Fruit fly (Drosophila melanogaster) whole organism, adult: ENCODE results near the gene CG15412.
A peak's percentile ranks its signal among the peaks of the same experiment; 100 is the strongest.

ENCODE experiments used
- CG11617 ChIP-seq: fragments of 200-800 bp; sonication (Bioruptor generic); optimal IDR thresholded peaks from 2 replicates; lab custom pipeline; 2017; ENCODE audit warnings: mild to moderate bottlenecking, missing biosample characterization, missing genetic modification reagents, missing genetic modification characterization
- CG12768 ChIP-seq: fragments of 200-800 bp; sonication (Bioruptor generic); optimal IDR thresholded peaks from 2 replicates; lab custom pipeline; 2017; ENCODE audit warnings: missing biosample characterization, missing genetic modification characterization, mild to moderate bottlenecking, moderate library complexity, missing genetic modification reagents
- CG33017 ChIP-seq: fragments of 200-800 bp; sonication (Bioruptor generic); optimal IDR thresholded peaks from 2 replicates; lab custom pipeline; 2018; ENCODE audit warnings: missing biosample characterization, mild to moderate bottlenecking, missing genetic modification characterization, moderate library complexity
- CG7045 ChIP-seq: fragments of 200-800 bp; sonication (Bioruptor generic); optimal IDR thresholded peaks from 2 replicates; lab custom pipeline; 2017; ENCODE audit warnings: missing biosample characterization, mild to moderate bottlenecking, missing genetic modification characterization
- CG7101 ChIP-seq: fragments of 200-800 bp; sonication (Bioruptor generic); optimal IDR thresholded peaks from 2 replicates; lab custom pipeline; 2018; ENCODE audit warnings: missing biosample characterization, mild to moderate bottlenecking, missing genetic modification characterization, moderate library complexity
- Crg-1 ChIP-seq: fragments of 200-800 bp; sonication (Bioruptor generic); optimal IDR thresholded peaks from 2 replicates; lab custom pipeline; 2016; ENCODE audit warnings: missing biosample characterization, missing genetic modification characterization
- Hr96 ChIP-seq: fragments of 200-800 bp; sonication (Bioruptor generic); optimal IDR thresholded peaks from 2 replicates; lab custom pipeline; 2016; ENCODE audit warnings: missing biosample characterization, missing genetic modification characterization
- bab1 ChIP-seq: fragments of 200-800 bp; sonication (Bioruptor generic); optimal IDR thresholded peaks from 3 replicates; lab custom pipeline; 2019; ENCODE audit warnings: missing biosample characterization, mild to moderate bottlenecking, missing genetic modification characterization, moderate library complexity
- ovo ChIP-seq: fragments of 200-800 bp; sonication (Bioruptor generic); optimal IDR thresholded peaks from 2 replicates; lab custom pipeline; 2016; ENCODE audit warnings: missing biosample characterization, missing genetic modification characterization
- tj ChIP-seq: fragments of 200-800 bp; sonication (Bioruptor generic); optimal IDR thresholded peaks from 3 replicates; lab custom pipeline; 2017; ENCODE audit warnings: missing biosample characterization, mild to moderate bottlenecking, missing genetic modification characterization, moderate library complexity

DNA sequence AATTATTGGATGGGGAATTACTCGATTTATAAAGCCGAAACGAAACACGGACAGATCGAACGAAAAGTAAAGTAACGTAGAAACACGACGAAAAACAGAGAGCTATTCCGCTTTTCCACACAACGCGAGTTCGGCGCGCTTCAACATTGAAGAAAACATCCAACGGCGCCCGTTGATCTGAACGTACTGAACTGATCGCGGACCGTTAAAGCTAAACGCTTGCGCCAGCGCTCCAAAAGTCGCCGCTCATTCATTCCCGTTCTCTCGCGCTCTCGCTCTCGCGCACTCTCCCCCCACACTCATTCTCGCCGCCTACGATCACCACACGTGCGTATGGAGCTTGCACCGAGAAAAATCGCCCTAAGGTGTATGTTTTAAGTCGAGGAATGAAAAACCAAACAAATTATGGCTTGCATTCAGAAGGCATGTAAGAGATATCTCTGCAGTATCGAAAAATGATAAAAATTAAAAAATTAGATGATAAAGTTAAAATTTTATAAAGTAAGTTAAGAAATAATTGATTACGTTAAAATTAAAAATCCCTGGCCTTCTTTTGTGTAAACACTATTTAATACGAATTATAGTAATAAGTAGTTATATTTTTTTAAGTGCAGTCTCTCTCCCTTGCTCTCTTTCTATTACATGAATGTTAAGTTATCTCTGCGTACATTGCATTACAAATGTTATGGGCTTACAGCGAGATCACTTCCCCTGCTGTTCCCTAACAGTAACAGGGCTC is 20.7 kb downstream of the CG15412 start, which contains the start of gene E23:
- TF ChIP-seq bab1 (GFP tag; lab: Kevin White, UChicago): peak; percentile 93
- TF ChIP-seq Hr96 (GFP tag; lab: Kevin White, UChicago): no peak
- peak; percentile 89 for TF ChIP-seq ovo (GFP tag; lab: Kevin White, UChicago)
- TF ChIP-seq CG11617 (GFP tag; lab: Kevin White, UChicago): peak; percentile 93
- peak; percentile 92 for TF ChIP-seq CG7101 (tag; lab: Kevin White, UChicago)
- peak; percentile 89 for TF ChIP-seq CG12768 (GFP tag; lab: Kevin White, UChicago)
- peak; percentile 82 for TF ChIP-seq Crg-1
- TF ChIP-seq tj (GFP tag; lab: Kevin White, UChicago): peak; percentile 60
- TF ChIP-seq CG33017 (tag; lab: Kevin White, UChicago): peak; percentile 92
- TF ChIP-seq CG7045 (GFP tag; lab: Kevin White, UChicago): peak; percentile 94
